Worm (Caenorhabditis elegans) whole organism, L2 larva: Measurements from ENCODE around the gene hsp-17.

ENCODE experiments used
- R02D3.7 ChIP-seq: fragments of 150-350 bp; optimal IDR thresholded peaks from 2 replicates; lab custom pipeline; 2014; ENCODE audit warnings: missing biosample characterization, missing genetic modification characterization
- ceh-82 ChIP-seq: fragments of 150-350 bp; optimal IDR thresholded peaks from 2 replicates; lab custom pipeline; 2014; ENCODE audit warnings: missing biosample characterization, missing genetic modification characterization
- elt-3 ChIP-seq: sonication (generic microtip); optimal IDR thresholded peaks from 2 replicates; lab custom pipeline; 2017; ENCODE audit warnings: missing biosample characterization, missing genetic modification characterization

DNA sequence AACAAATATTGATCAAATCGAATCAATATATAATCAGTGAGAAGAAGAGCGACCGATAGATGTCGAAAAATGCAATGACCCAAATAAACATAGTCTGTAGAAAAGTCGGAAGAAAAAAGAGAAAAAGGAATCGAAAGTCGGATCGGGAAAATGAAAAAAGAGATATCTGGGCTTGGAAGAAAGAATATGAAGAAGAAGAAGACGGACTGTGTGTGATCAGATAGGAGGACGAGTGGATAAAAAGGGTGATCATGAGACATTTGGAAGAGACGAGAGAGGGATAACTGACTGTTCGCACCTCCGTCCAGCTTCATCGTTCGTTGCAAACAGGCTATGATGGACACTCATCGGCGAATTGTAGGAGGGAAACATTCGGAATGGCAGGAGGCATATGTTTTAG, 23.9 kb upstream of the hsp-17 start:
- TF ChIP-seq R02D3.7, result no peak
- TF ChIP-seq ceh-82 (tag; lab: Kevin White, UChicago), result no peak
- no peak for TF ChIP-seq elt-3 (tag; lab: Kevin White, UChicago)
